Worm (Caenorhabditis elegans) whole organism, L4/young adult: ENCODE results near the gene F40D4.17.

Source experiments
- W03F9.2 ChIP-seq: fragments of 150-350 bp; optimal IDR thresholded peaks from 2 replicates; lab custom pipeline; 2014; ENCODE audit warnings: missing biosample characterization, missing genetic modification characterization
- dao-5 ChIP-seq: sonication (generic microtip); optimal IDR thresholded peaks from 2 replicates; lab custom pipeline; 2016; ENCODE audit warnings: missing genotype, missing genetic modification characterization, moderate library complexity, missing compliant biosample characterization
- him-1 ChIP-seq: sonication (generic microtip); optimal IDR thresholded peaks from 2 replicates; lab custom pipeline; 2016; ENCODE audit warnings: missing genotype, missing genetic modification reagents, missing genetic modification characterization, missing compliant biosample characterization

F40D4.17 gene

ce11 chrV:17155384-17155858 is at the start of gene F40D4.17:
TSS of gene F40D4.17 (minus strand) at chrV:17155434.
- TF ChIP-seq him-1 (tag; lab: Kevin White, UChicago) (no peak), W03F9.2 (tag; lab: Kevin White, UChicago) (no peak), dao-5 (tag; lab: Kevin White, UChicago) (no peak)

- TF ChIP-seq dao-5 (tag; lab: Kevin White, UChicago) (no peak), him-1 (tag; lab: Kevin White, UChicago) (no peak), W03F9.2 (tag; lab: Kevin White, UChicago) (no peak)
Observed at ce11 chrV:17201847-17202246, 46.6 kb upstream of the F40D4.17 start, which contains the start of gene Y68A4A.10. TSS of gene Y68A4A.10 (plus strand) at chrV:17202147.

ce11 chrV:17198926-17199325 is 43.7 kb upstream of the F40D4.17 start, which contains the start of gene srz-96:
TSS of gene srz-96 (plus strand) at chrV:17199226.
- TF ChIP-seq W03F9.2 (tag; lab: Kevin White, UChicago), result no peak

ce11 chrV:17192238-17192637 is 37.0 kb upstream of the F40D4.17 start, which contains the start of gene srz-47:
TSS of gene srz-47 (minus strand) at chrV:17192338.
- TF ChIP-seq dao-5 (tag; lab: Kevin White, UChicago) (no peak), him-1 (tag; lab: Kevin White, UChicago) (no peak), W03F9.2 (tag; lab: Kevin White, UChicago) (no peak)

- no peak for TF ChIP-seq him-1 (tag; lab: Kevin White, UChicago)
- no peak for TF ChIP-seq W03F9.2 (tag; lab: Kevin White, UChicago)
- TF ChIP-seq dao-5 (tag; lab: Kevin White, UChicago), result no peak
Observed at ce11 chrV:17190399-17190798, 35.2 kb upstream of the F40D4.17 start, which contains the start of gene str-199. TSS of gene str-199 (minus strand) at chrV:17190499.

ce11 chrV:17182045-17182444 is 26.8 kb upstream of the F40D4.17 start, which contains the start of gene srh-159:
TSS of gene srh-159 (plus strand) at chrV:17182345.
- TF ChIP-seq W03F9.2 (tag; lab: Kevin White, UChicago), result no peak
- no peak for TF ChIP-seq dao-5 (tag; lab: Kevin White, UChicago)
- no peak for TF ChIP-seq him-1 (tag; lab: Kevin White, UChicago)

- TF ChIP-seq him-1 (tag; lab: Kevin White, UChicago), result no peak
Observed at ce11 chrV:17178457-17178856, 23.2 kb upstream of the F40D4.17 start, which contains the start of gene srh-174. TSS of gene srh-174 (plus strand) at chrV:17178757.

- TF ChIP-seq him-1 (tag; lab: Kevin White, UChicago) (no peak), W03F9.2 (tag; lab: Kevin White, UChicago) (no peak), dao-5 (tag; lab: Kevin White, UChicago) (no peak)
Observed at ce11 chrV:17177967-17178366, 22.7 kb upstream of the F40D4.17 start, which contains the start of gene srsx-1. TSS of gene srsx-1 (minus strand) at chrV:17178067.

- no peak for TF ChIP-seq dao-5 (tag; lab: Kevin White, UChicago)
- no peak for TF ChIP-seq him-1 (tag; lab: Kevin White, UChicago)
- no peak for TF ChIP-seq W03F9.2 (tag; lab: Kevin White, UChicago)
Observed at ce11 chrV:17173738-17174137, 18.5 kb upstream of the F40D4.17 start, which contains the start of gene srbc-25. TSS of gene srbc-25 (plus strand) at chrV:17174038.

- TF ChIP-seq him-1 (tag; lab: Kevin White, UChicago) (no peak), W03F9.2 (tag; lab: Kevin White, UChicago) (no peak)
Observed at ce11 chrV:17171551-17171950, 16.3 kb upstream of the F40D4.17 start, which contains the start of gene srbc-26. TSS of gene srbc-26 (plus strand) at chrV:17171851.

ce11 chrV:17170822-17171221 is 15.6 kb upstream of the F40D4.17 start, which contains the start of gene srw-51:
TSS of gene srw-51 (minus strand) at chrV:17170922.
- TF ChIP-seq him-1 (tag; lab: Kevin White, UChicago) (no peak), dao-5 (tag; lab: Kevin White, UChicago) (no peak)

- TF ChIP-seq W03F9.2 (tag; lab: Kevin White, UChicago), result no peak
- TF ChIP-seq dao-5 (tag; lab: Kevin White, UChicago), result no peak
- no peak for TF ChIP-seq him-1 (tag; lab: Kevin White, UChicago)
Observed at ce11 chrV:17167457-17167856, 12.2 kb upstream of the F40D4.17 start, which contains the start of gene srz-66. TSS of gene srz-66 (minus strand) at chrV:17167557.

ce11 chrV:17165409-17165808 is 10.2 kb upstream of the F40D4.17 start, which contains the start of gene srh-102:
TSS of gene srh-102 (minus strand) at chrV:17165509.
- no peak for TF ChIP-seq W03F9.2 (tag; lab: Kevin White, UChicago)

ce11 chrV:17159430-17159924 is 4.2 kb upstream of the F40D4.17 start, which contains the start of gene F40D4.12:
TSS of gene F40D4.12 (plus strand) at chrV:17159874.
- TF ChIP-seq dao-5 (tag; lab: Kevin White, UChicago), result no peak
- no peak for TF ChIP-seq W03F9.2 (tag; lab: Kevin White, UChicago)
- TF ChIP-seq him-1 (tag; lab: Kevin White, UChicago), result no peak
